Fruit fly (Drosophila melanogaster): ENCODE measurements around the gene CG14712.

Gene CG14712

DNA sequence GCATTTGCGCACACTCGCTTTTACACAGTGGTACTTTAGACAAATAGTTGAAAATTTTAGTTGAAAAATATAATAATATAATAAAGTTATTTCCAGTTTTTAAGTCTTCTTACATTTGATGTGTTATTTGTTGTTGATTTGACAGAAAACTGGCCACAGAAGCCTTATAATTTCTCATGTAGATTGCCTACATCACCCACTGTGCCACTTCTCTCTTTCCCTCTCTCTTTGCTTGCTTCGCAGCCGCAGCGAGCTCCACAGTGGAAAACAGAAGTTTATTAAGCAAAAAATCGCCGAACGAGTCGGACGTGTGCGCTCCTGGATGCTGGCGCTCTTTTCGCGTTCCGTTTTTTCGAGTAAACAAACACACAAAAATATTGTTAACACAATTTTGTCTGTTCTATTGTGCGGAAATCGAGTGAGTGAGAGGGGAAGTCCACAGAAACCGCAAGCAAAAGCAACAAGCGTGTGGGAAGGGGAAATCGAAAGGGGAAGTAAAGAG lies 27.4 kb downstream of the CG14712 start, which contains the start of gene CG42327 (continued):
- TF ChIP-seq crc (GFP tag; optimal IDR thresholded peaks at IDR 0.05) (peak; percentile 57), CG18599 (GFP tag; optimal IDR thresholded peaks at IDR 0.05) (peak; percentile 95), CG14014 (GFP tag; IDR thresholded peaks at IDR 0.05) (peak; percentile 90), Bteb2 (GFP tag; optimal IDR thresholded peaks at IDR 0.05) (peak; percentile 68), CG10147 (GFP tag; optimal IDR thresholded peaks at IDR 0.05) (peak; percentile 87), CG17568 (GFP tag; optimal IDR thresholded peaks at IDR 0.05) (peak; percentile 92), Neu2 (GFP tag; optimal IDR thresholded peaks at IDR 0.05; ENCODE audit: borderline replicate concordance) (no peak), CG17912 (GFP tag; optimal IDR thresholded peaks at IDR 0.05) (peak; percentile 53), Tbp (GFP tag; optimal IDR thresholded peaks at IDR 0.05) (no peak), NfI (GFP tag; optimal IDR thresholded peaks at IDR 0.05) (peak; percentile 92), CG32532 (GFP tag; IDR thresholded peaks at IDR 0.05) (peak; percentile 93), CG12769 (tag; optimal IDR thresholded peaks at IDR 0.05) (peak; percentile 89), Dip2 (GFP tag; IDR thresholded peaks at IDR 0.05) (peak; percentile 65), gcm (GFP tag; optimal IDR thresholded peaks at IDR 0.05) (peak; percentile 96), CG2120 (GFP tag; optimal IDR thresholded peaks at IDR 0.05) (peak; percentile 82), Atf3 (GFP tag; optimal IDR thresholded peaks at IDR 0.05) (peak; percentile 76), bab2 (GFP tag; optimal IDR thresholded peaks at IDR 0.05) (peak; percentile 80), lola (GFP tag; optimal IDR thresholded peaks at IDR 0.05) (peak in 1 of 3 experiments; percentile 91), sr (GFP tag; IDR thresholded peaks at IDR 0.05) (peak; percentile 84; the same call in 2 of the 3 replicates), Elba2 (GFP tag; optimal IDR thresholded peaks at IDR 0.05) (peak; percentile 51), slbo (GFP tag; IDR thresholded peaks at IDR 0.05) (peak; percentile 90), CG3838 (GFP tag; optimal IDR thresholded peaks at IDR 0.05) (peak; percentile 48), trem (tag; optimal IDR thresholded peaks at IDR 0.05) (peak; percentile 91), Adf1 (GFP tag; IDR thresholded peaks at IDR 0.05) (peak; percentile 68), gce (GFP tag; IDR thresholded peaks at IDR 0.05) (peak; percentile 91), CG10209 (GFP tag; optimal IDR thresholded peaks at IDR 0.05) (peak; percentile 95), CG12104 (GFP tag; optimal IDR thresholded peaks at IDR 0.05) (peak; percentile 79), unpg (GFP tag; optimal IDR thresholded peaks at IDR 0.05) (peak; percentile 97), Mrtf (GFP tag; IDR thresholded peaks at IDR 0.05) (peak; percentile 86), YL-1 (GFP tag; optimal IDR thresholded peaks at IDR 0.05) (peak; percentile 68), pan (optimal IDR thresholded peaks at IDR 0.05) (no peak), pan (GFP tag; optimal IDR thresholded peaks at IDR 0.05 in 1 of 2, IDR thresholded peaks at IDR 0.05 in 1 of 2) (peak in 1 of 2 experiments; percentile 98), D (optimal IDR thresholded peaks at IDR 0.05) (no peak), D (GFP tag; optimal IDR thresholded peaks at IDR 0.05) (peak; percentile 91), dan (GFP tag; IDR thresholded peaks at IDR 0.05) (peak; percentile 73), CG15073 (GFP tag; optimal IDR thresholded peaks at IDR 0.05) (peak; percentile 26), CG7786 (GFP tag; optimal IDR thresholded peaks at IDR 0.05) (peak; percentile 63), H2.0 (GFP tag; IDR thresholded peaks at IDR 0.05) (peak; percentile 93), CG34376 (GFP tag; optimal IDR thresholded peaks at IDR 0.05) (peak; percentile 77), h (optimal IDR thresholded peaks at IDR 0.05) (no peak), CG6175 (GFP tag; IDR thresholded peaks at IDR 0.05) (peak; percentile 78; the same call in 2 of the 3 replicates), tx (GFP tag; optimal IDR thresholded peaks at IDR 0.05) (peak; percentile 24), CG10431 (GFP tag; optimal IDR thresholded peaks at IDR 0.05) (peak; percentile 81), fd64A (GFP tag; optimal IDR thresholded peaks at IDR 0.05) (peak; percentile 68), ara (GFP tag; IDR thresholded peaks at IDR 0.05) (peak; percentile 97), da (GFP tag; optimal IDR thresholded peaks at IDR 0.05) (peak; percentile 10), CG17186 (GFP tag; optimal IDR thresholded peaks at IDR 0.05) (peak; percentile 78), aop (GFP tag; IDR thresholded peaks at IDR 0.05) (peak; percentile 61; the same call in 1 of the 2 replicates), scrt (GFP tag; optimal IDR thresholded peaks at IDR 0.05) (peak; percentile 86), tll (GFP tag; optimal IDR thresholded peaks at IDR 0.05) (no peak), wdn (GFP tag; IDR thresholded peaks at IDR 0.05) (peak; percentile 91)

Data from whole organism, embryonic.